Worm (Caenorhabditis elegans) whole organism, L4/young adult: ENCODE results near the gene R148.3.

Experiments used
- W03F9.2 ChIP-seq: fragments of 150-350 bp; optimal IDR thresholded peaks from 2 replicates; lab custom pipeline; 2014; ENCODE audit warnings: missing biosample characterization, missing genetic modification characterization
- dao-5 ChIP-seq: sonication (generic microtip); optimal IDR thresholded peaks from 2 replicates; lab custom pipeline; 2016; ENCODE audit warnings: missing genotype, missing genetic modification characterization, moderate library complexity, missing compliant biosample characterization
- him-1 ChIP-seq: sonication (generic microtip); optimal IDR thresholded peaks from 2 replicates; lab custom pipeline; 2016; ENCODE audit warnings: missing genotype, missing genetic modification reagents, missing genetic modification characterization, missing compliant biosample characterization

Gene R148.3

DNA sequence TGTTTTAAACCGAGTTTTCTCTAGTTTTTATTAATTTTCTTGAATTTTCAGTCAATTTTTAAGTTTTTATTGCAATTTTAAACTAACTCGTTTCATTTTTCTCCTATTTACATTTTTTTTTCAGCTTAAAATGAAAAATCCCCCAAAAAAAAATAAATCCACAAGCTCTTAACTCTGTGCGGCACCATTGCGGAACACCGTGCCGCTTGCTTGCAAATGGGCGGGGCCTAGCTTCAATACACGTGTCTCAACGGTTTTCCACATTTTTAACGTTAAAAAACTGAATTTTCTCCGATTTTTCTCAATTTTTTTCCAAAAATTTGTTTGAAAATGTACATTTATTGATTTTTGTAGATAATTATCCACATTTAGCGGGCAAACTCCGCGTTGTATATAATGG lies at the start of gene R148.3:
R148.3 (plus strand) TSS at position 347 of the 400 bp plus-strand sequence.
- TF ChIP-seq dao-5 (tag; lab: Kevin White, UChicago): no peak
- peak; percentile 61 for TF ChIP-seq W03F9.2 (tag; lab: Kevin White, UChicago)
- TF ChIP-seq him-1: no peak

DNA sequence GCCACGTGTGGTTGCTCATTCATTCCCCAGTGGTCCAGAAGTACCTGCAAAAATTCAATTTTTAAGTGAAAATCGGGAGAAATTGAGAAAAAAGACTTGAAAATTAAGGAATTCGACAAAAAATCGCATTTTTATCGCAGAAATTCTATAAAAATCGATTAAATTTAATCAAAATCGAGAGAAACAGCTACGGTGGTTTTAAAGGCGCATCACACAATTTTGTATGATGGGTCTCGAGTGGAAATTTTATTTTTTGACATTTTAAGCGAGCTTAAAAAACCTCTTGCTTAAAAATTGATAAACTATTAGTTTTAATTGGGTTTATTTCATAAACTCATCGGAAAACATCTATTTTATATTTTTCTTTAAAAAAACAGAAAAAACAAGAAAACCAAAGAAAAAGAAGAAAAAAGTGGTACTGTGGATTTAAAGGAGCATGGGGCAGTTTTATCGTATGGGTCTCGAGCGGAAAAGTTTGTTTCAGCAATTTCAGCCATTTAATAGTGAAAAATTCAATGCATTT lies 48.0 kb upstream of the R148.3 start, which contains the start of gene nipa-1:
nipa-1 (minus strand) TSS at position 51 of the 523 bp plus-strand sequence.
- TF ChIP-seq W03F9.2 (tag; lab: Kevin White, UChicago) (no peak), him-1 (no peak), dao-5 (tag; lab: Kevin White, UChicago) (no peak)

- TF ChIP-seq him-1 (peak; percentile 16), dao-5 (tag; lab: Kevin White, UChicago) (no peak)
Observed at ce11 chrIII:3127613-3128012, 47.5 kb upstream of the R148.3 start.

ce11 chrIII:3129036-3129435 lies 46.1 kb upstream of the R148.3 start, which contains the start of gene Y53G8B.1:
Gene Y53G8B.1 (plus strand): TSS chrIII:3129277.
- TF ChIP-seq dao-5 (tag; lab: Kevin White, UChicago) (no peak), him-1 (no peak), W03F9.2 (tag; lab: Kevin White, UChicago) (no peak)

DNA sequence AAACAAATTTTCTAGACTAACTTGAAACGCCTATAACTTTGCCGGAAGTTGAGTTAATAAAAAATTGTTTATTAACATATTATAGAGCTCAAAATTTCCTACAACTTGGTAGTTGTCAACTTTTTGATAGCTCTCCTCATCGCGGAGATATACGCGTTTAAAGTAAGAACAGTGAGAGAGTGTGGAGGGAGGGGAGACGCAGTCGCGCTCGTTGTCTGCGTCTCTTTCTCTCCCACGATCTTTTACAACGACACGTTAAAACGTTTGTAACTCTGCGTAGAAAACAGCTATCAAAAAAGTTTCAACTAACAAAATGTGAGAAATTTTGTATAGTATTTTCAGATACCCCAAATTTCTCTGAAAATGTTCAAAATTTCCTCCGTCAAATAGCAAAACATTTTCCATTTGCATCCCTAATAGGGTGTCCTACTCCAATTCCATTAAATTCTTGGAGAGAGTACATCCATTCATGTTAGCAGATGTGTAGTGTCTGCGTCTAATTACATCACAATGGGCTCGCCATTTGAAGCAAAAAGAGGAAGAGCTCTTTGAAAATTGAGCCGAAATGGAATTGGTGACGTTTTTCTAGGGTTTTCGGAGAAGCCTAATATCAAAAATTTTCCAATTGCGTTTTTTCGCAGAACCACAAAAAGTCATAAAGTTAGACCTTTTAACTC lies 38.7 kb upstream of the R148.3 start:
- TF ChIP-seq dao-5 (tag; lab: Kevin White, UChicago) (no peak), W03F9.2 (tag; lab: Kevin White, UChicago) (no peak), him-1 (no peak)

ce11 chrIII:3138087-3138486 lies 37.0 kb upstream of the R148.3 start:
- TF ChIP-seq him-1: no peak
- TF ChIP-seq dao-5 (tag; lab: Kevin White, UChicago): no peak
- TF ChIP-seq W03F9.2 (tag; lab: Kevin White, UChicago): no peak

DNA sequence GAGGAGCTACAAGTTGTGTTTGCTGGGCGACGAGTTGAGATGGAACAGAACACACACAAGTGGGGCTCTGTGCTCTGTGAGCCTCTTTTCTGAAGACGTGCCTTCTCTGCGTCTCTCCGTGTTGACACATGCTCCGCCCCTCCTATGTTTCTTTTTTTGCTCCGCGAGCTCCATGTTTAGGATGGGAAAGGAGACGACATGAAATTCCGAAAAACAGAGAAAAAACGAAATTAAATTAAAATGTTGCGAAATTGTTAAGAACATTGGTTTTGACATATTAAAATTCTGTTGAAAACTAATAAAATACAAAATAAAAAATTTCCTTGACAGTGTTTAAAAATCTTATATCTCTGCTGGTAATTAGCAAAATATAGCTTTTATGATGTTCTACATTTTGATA lies 36.0 kb upstream of the R148.3 start, which contains the start of gene mec-12:
mec-12 (minus strand) TSS at position 91 of the 400 bp plus-strand sequence.
- TF ChIP-seq him-1 (peak; percentile 70), W03F9.2 (tag; lab: Kevin White, UChicago) (no peak)

- TF ChIP-seq W03F9.2 (tag; lab: Kevin White, UChicago) (no peak), dao-5 (tag; lab: Kevin White, UChicago) (no peak), him-1 (no peak)
Observed at ce11 chrIII:3140227-3140626, 34.9 kb upstream of the R148.3 start.

DNA sequence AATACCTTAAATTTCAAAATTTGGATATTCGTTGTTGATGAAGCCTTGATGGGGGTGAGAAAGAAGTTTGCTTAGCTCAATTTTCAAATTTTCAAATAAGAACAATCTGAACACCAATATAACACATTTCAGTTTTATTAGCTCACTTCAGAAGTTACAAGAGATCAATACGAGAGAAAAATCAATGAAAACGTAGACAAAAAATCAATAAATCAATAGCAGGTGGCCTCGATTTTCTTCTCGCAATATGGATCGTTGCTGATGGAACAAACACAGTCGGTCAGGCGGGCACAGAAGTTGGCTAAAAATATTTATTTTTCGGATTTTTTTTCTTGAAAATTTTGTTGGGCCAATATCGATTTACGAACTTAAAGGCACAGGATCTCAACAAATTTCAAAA lies 33.1 kb upstream of the R148.3 start:
- TF ChIP-seq him-1: no peak
- TF ChIP-seq dao-5 (tag; lab: Kevin White, UChicago): no peak

- TF ChIP-seq dao-5 (tag; lab: Kevin White, UChicago): no peak
Observed at ce11 chrIII:3143657-3144056, 31.5 kb upstream of the R148.3 start, which contains the start of gene C44B11.4. Gene C44B11.4 (minus strand): TSS chrIII:3143757.

- no peak for TF ChIP-seq dao-5 (tag; lab: Kevin White, UChicago)
- no peak for TF ChIP-seq W03F9.2 (tag; lab: Kevin White, UChicago)
- TF ChIP-seq him-1: no peak
Observed at ce11 chrIII:3152848-3153247, 22.3 kb upstream of the R148.3 start, which contains the start of gene C44B11.6. Gene C44B11.6 (plus strand): TSS chrIII:3153148.

ce11 chrIII:3154968-3155367 lies 20.2 kb upstream of the R148.3 start, which contains the start of gene C44B11.1:
Gene C44B11.1 (plus strand): TSS chrIII:3155268.
- TF ChIP-seq W03F9.2 (tag; lab: Kevin White, UChicago): no peak
- no peak for TF ChIP-seq dao-5 (tag; lab: Kevin White, UChicago)
- TF ChIP-seq him-1: no peak

- TF ChIP-seq dao-5 (tag; lab: Kevin White, UChicago) (no peak), him-1 (no peak), W03F9.2 (tag; lab: Kevin White, UChicago) (no peak)
Observed at ce11 chrIII:3160490-3160889, 14.6 kb upstream of the R148.3 start.

ce11 chrIII:3161600-3161999 lies 13.5 kb upstream of the R148.3 start:
- TF ChIP-seq W03F9.2 (tag; lab: Kevin White, UChicago): no peak
- TF ChIP-seq him-1: no peak
- TF ChIP-seq dao-5 (tag; lab: Kevin White, UChicago): no peak

- TF ChIP-seq dao-5 (tag; lab: Kevin White, UChicago): no peak
- no peak for TF ChIP-seq him-1
- TF ChIP-seq W03F9.2 (tag; lab: Kevin White, UChicago): no peak
Observed at ce11 chrIII:3163448-3163847, 11.7 kb upstream of the R148.3 start.
